Fruit fly (Drosophila melanogaster) whole organism, prepupa: ENCODE measurements around the gene piwi.

ENCODE experiments used
- Blimp-1 ChIP-seq: fragments of 200-800 bp; sonication (Bioruptor generic); optimal IDR thresholded peaks from 3 replicates; lab custom pipeline; 2017; ENCODE audit warnings: missing biosample characterization, missing genetic modification characterization, mild to moderate bottlenecking, moderate library complexity, missing genetic modification reagents
- CG10631 ChIP-seq: fragments of 200-800 bp; sonication (Bioruptor generic); optimal IDR thresholded peaks from 2 replicates; lab custom pipeline; 2016; ENCODE audit warnings: missing biosample characterization, missing genetic modification characterization
- CG10669 ChIP-seq: fragments of 200-800 bp; sonication (Bioruptor generic); optimal IDR thresholded peaks from 3 replicates; lab custom pipeline; 2018; ENCODE audit warnings: missing biosample characterization, mild to moderate bottlenecking, missing genetic modification characterization, moderate library complexity
- CG11294 ChIP-seq: fragments of 200-800 bp; sonication (Bioruptor generic); IDR thresholded peaks from 2 replicates; pipeline ENCODE4 v1.3.6; 2022; ENCODE audit warnings: missing biosample characterization, missing genetic modification characterization
- CG11762 ChIP-seq: fragments of 200-800 bp; sonication (Bioruptor generic); optimal IDR thresholded peaks from 3 replicates; lab custom pipeline; 2016; ENCODE audit warnings: missing biosample characterization, missing genetic modification characterization; ENCODE audit not compliant: insufficient read depth
- CG15336 ChIP-seq: fragments of 200-800 bp; sonication (Bioruptor generic); IDR thresholded peaks from 2 replicates; pipeline ENCODE4 v1.3.6; 2022; ENCODE audit warnings: missing biosample characterization, missing genetic modification characterization
- CG1621 ChIP-seq: fragments of 200-800 bp; sonication (Bioruptor generic); optimal IDR thresholded peaks from 3 replicates; lab custom pipeline; 2018; ENCODE audit warnings: missing biosample characterization, mild to moderate bottlenecking, missing genetic modification characterization
- CG16779 ChIP-seq: fragments of 200-800 bp; sonication (Bioruptor generic); optimal IDR thresholded peaks from 3 replicates; lab custom pipeline; 2017; ENCODE audit warnings: missing biosample characterization, mild to moderate bottlenecking, missing genetic modification characterization
- CG32006 ChIP-seq: fragments of 200-800 bp; sonication (Bioruptor generic); optimal IDR thresholded peaks from 3 replicates; lab custom pipeline; 2017; ENCODE audit warnings: missing biosample characterization, mild to moderate bottlenecking, missing genetic modification characterization
- CG34406 ChIP-seq: fragments of 200-800 bp; sonication (Bioruptor generic); optimal IDR thresholded peaks from 3 replicates; lab custom pipeline; 2016; ENCODE audit warnings: missing biosample characterization, missing genetic modification characterization
- CG3919 ChIP-seq: fragments of 200-800 bp; sonication (Bioruptor generic); optimal IDR thresholded peaks from 3 replicates; lab custom pipeline; 2016; ENCODE audit warnings: missing biosample characterization, missing genetic modification characterization
- CG6163 ChIP-seq: fragments of 200-800 bp; sonication (Bioruptor generic); IDR thresholded peaks from 3 replicates; pipeline ENCODE4 v1.3.6; 2022; ENCODE audit warnings: missing biosample characterization, missing genetic modification characterization
- CG6276 ChIP-seq: fragments of 200-800 bp; sonication (Bioruptor generic); optimal IDR thresholded peaks from 2 replicates; lab custom pipeline; 2017; ENCODE audit warnings: missing biosample characterization, mild to moderate bottlenecking, missing genetic modification characterization
- CG6808 ChIP-seq: fragments of 200-800 bp; sonication (Bioruptor generic); optimal IDR thresholded peaks from 3 replicates; lab custom pipeline; 2017; ENCODE audit warnings: missing biosample characterization, missing genetic modification characterization, mild to moderate bottlenecking, moderate library complexity, missing genetic modification reagents
- CG6854 ChIP-seq: fragments of 200-800 bp; sonication (Bioruptor generic); optimal IDR thresholded peaks from 2 replicates; lab custom pipeline; 2017; ENCODE audit warnings: missing biosample characterization, mild to moderate bottlenecking, missing genetic modification characterization
- CG8119 ChIP-seq: fragments of 200-800 bp; sonication (Bioruptor generic); IDR thresholded peaks from 3 replicates; pipeline ENCODE4 v1.3.6; 2022; ENCODE audit warnings: missing biosample characterization, missing genetic modification characterization
- CG8319 ChIP-seq: fragments of 200-800 bp; sonication (Bioruptor generic); optimal IDR thresholded peaks from 3 replicates; lab custom pipeline; 2016; ENCODE audit warnings: missing biosample characterization, missing genetic modification characterization
- CG9139 ChIP-seq: fragments of 200-800 bp; sonication (Bioruptor generic); optimal IDR thresholded peaks from 3 replicates; lab custom pipeline; 2017; ENCODE audit warnings: missing biosample characterization, mild to moderate bottlenecking, missing genetic modification characterization
- Eip78C ChIP-seq: fragments of 200-800 bp; sonication (Bioruptor generic); peaks from one replicate; lab custom pipeline; 2016; ENCODE audit warnings: missing biosample characterization, missing genetic modification characterization
- Eip93F ChIP-seq: fragments of 200-800 bp; sonication (Bioruptor generic); optimal IDR thresholded peaks from 2 replicates; lab custom pipeline; 2016; ENCODE audit warnings: missing biosample characterization, mild to moderate bottlenecking, missing genetic modification characterization
- Hr38 ChIP-seq: sonication (Bioruptor generic); optimal IDR thresholded peaks from 2 replicates; lab custom pipeline; 2016; ENCODE audit warnings: missing biosample characterization, missing genetic modification characterization
- Hr39 ChIP-seq: fragments of 200-800 bp; sonication (Bioruptor generic); optimal IDR thresholded peaks from 2 replicates; lab custom pipeline; 2016; ENCODE audit warnings: missing biosample characterization, missing genetic modification characterization
- Lpt ChIP-seq: fragments of 200-800 bp; sonication (Bioruptor generic); optimal IDR thresholded peaks from 3 replicates; lab custom pipeline; 2016; ENCODE audit warnings: missing biosample characterization, missing genetic modification characterization
- Met ChIP-seq: fragments of 200-800 bp; sonication (Bioruptor generic); optimal IDR thresholded peaks from 3 replicates; lab custom pipeline; 2016; ENCODE audit warnings: missing biosample characterization, missing genetic modification characterization
- OdsH ChIP-seq: fragments of 200-800 bp; sonication (Bioruptor generic); optimal IDR thresholded peaks from 3 replicates; lab custom pipeline; 2016; ENCODE audit warnings: missing biosample characterization, missing genetic modification characterization
- Smox ChIP-seq: fragments of 200-800 bp; sonication (Bioruptor generic); optimal IDR thresholded peaks from 3 replicates; lab custom pipeline; 2016; ENCODE audit warnings: missing biosample characterization, missing genetic modification characterization
- Sox102F ChIP-seq: fragments of 200-800 bp; sonication (Bioruptor generic); optimal IDR thresholded peaks from 2 replicates; lab custom pipeline; 2016; ENCODE audit warnings: missing biosample characterization, mild to moderate bottlenecking, missing genetic modification characterization
- Sox14 ChIP-seq: fragments of 200-800 bp; sonication (Bioruptor generic); optimal IDR thresholded peaks from 3 replicates; lab custom pipeline; 2016; ENCODE audit warnings: missing biosample characterization, missing genetic modification characterization
- achi ChIP-seq: fragments of 200-800 bp; sonication (Bioruptor generic); optimal IDR thresholded peaks from 3 replicates; lab custom pipeline; 2016; ENCODE audit warnings: missing biosample characterization, missing genetic modification characterization
- acj6 ChIP-seq: fragments of 200-800 bp; sonication (Bioruptor generic); optimal IDR thresholded peaks from 3 replicates; lab custom pipeline; 2016; ENCODE audit warnings: missing biosample characterization, missing genetic modification characterization
- cyc ChIP-seq: fragments of 200-800 bp; sonication (Bioruptor generic); optimal IDR thresholded peaks from 3 replicates; lab custom pipeline; 2016; ENCODE audit warnings: missing biosample characterization, missing genetic modification characterization
- dac ChIP-seq: fragments of 200-800 bp; sonication (Bioruptor generic); optimal IDR thresholded peaks from 2 replicates; lab custom pipeline; 2017; ENCODE audit warnings: missing biosample characterization, mild to moderate bottlenecking, missing genetic modification characterization
- dsx ChIP-seq: fragments of 200-800 bp; optimal IDR thresholded peaks from 3 replicates; lab custom pipeline; 2019; ENCODE audit warnings: missing biosample characterization, mild to moderate bottlenecking, missing genetic modification characterization, moderate library complexity; ENCODE audit not compliant: poor library complexity, severe bottlenecking
- eg ChIP-seq: fragments of 200-800 bp; sonication (Bioruptor generic); IDR thresholded peaks from 3 replicates; pipeline ENCODE4 v1.3.6; 2022; ENCODE audit warnings: missing biosample characterization, missing genetic modification characterization
- esn ChIP-seq: fragments of 200-800 bp; sonication (Bioruptor generic); optimal IDR thresholded peaks from 2 replicates; lab custom pipeline; 2016; ENCODE audit warnings: missing biosample characterization, mild to moderate bottlenecking, missing genetic modification characterization, moderate library complexity
- fd59A ChIP-seq: fragments of 200-800 bp; sonication (Bioruptor generic); optimal IDR thresholded peaks from 2 replicates; lab custom pipeline; 2017; ENCODE audit warnings: missing biosample characterization, mild to moderate bottlenecking, missing genetic modification characterization, missing genetic modification reagents
- fkh ChIP-seq: fragments of 200-800 bp; sonication (Bioruptor generic); optimal IDR thresholded peaks from 3 replicates; lab custom pipeline; 2017; ENCODE audit warnings: missing biosample characterization, mild to moderate bottlenecking, missing genetic modification characterization, moderate library complexity
- lz ChIP-seq: fragments of 200-800 bp; sonication (Bioruptor generic); optimal IDR thresholded peaks from 3 replicates; lab custom pipeline; 2016; ENCODE audit warnings: missing biosample characterization, missing genetic modification characterization
- pdm3 ChIP-seq: fragments of 200-800 bp; sonication (Bioruptor generic); optimal IDR thresholded peaks from 3 replicates; lab custom pipeline; 2016; ENCODE audit warnings: missing biosample characterization, missing genetic modification characterization
- salr ChIP-seq, 2 experiments: fragments of 200-800 bp; sonication (Bioruptor generic); optimal IDR thresholded peaks; 3 replicates each; lab custom pipeline; 2016 to 2018; ENCODE audit warnings: missing biosample characterization in 2 of 2, missing genetic modification characterization in 2 of 2, mild to moderate bottlenecking in 1 of 2
- spab ChIP-seq: fragments of 200-800 bp; sonication (Bioruptor generic); optimal IDR thresholded peaks from 2 replicates; lab custom pipeline; 2017; ENCODE audit warnings: missing biosample characterization, mild to moderate bottlenecking, missing genetic modification characterization, missing genetic modification reagents
- ss ChIP-seq, 2 experiments: fragments of 200-800 bp; sonication (Bioruptor generic); optimal IDR thresholded peaks; 2 replicates in 1 of 2; 3 replicates in 1 of 2; lab custom pipeline; 2017 to 2018; ENCODE audit warnings: mild to moderate bottlenecking in 2 of 2, missing biosample characterization in 2 of 2, missing genetic modification characterization in 2 of 2, moderate library complexity in 1 of 2
- svp ChIP-seq: fragments of 200-800 bp; sonication (Bioruptor generic); peaks from one replicate; lab custom pipeline; 2016; ENCODE audit warnings: missing biosample characterization, missing genetic modification characterization
- topi ChIP-seq: fragments of 200-800 bp; sonication (Bioruptor generic); optimal IDR thresholded peaks from 3 replicates; lab custom pipeline; 2016; ENCODE audit warnings: missing biosample characterization, missing genetic modification characterization

Gene piwi

DNA sequence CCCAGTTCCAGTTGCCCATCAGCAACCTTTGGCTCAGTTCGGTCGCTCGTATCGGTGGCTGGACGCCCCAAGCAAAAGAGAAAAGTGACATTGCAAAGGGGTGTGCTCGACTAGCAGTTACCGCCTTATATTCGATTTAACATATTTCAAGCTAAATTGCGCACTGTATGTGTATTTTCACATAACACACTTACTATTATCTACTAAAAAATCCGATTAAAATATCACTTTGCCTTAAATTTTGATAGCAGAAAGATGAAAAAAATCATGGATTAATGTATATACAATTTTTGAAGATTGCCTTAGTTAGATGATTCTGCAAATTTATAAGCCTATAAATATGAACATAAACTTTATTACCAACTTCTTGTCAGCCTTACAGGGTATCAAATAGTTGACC, 34.4 kb upstream of the piwi start (continued):
- TF ChIP-seq CG3919 (peak; percentile 42), fkh (GFP tag; lab: Kevin White, UChicago) (no peak), svp (peak; percentile 80), acj6 (GFP tag; lab: Kevin White, UChicago) (peak; percentile 44), spab (peak; percentile 4), CG9139 (GFP tag; lab: Kevin White, UChicago) (no peak), Lpt (GFP tag; lab: Kevin White, UChicago) (no peak), OdsH (GFP tag; lab: Kevin White, UChicago) (peak; percentile 28), topi (peak; percentile 58), esn (GFP tag; lab: Kevin White, UChicago) (peak; percentile 59), Blimp-1 (GFP tag; lab: Kevin White, UChicago) (no peak), CG10669 (GFP tag; lab: Kevin White, UChicago) (no peak), Hr39 (GFP tag; lab: Kevin White, UChicago) (peak; percentile 39), CG6163 (GFP tag; lab: Robert Waterston, UW) (no peak), CG1621 (no peak), CG16779 (tag; lab: Kevin White, UChicago) (no peak), CG6276 (GFP tag; lab: Kevin White, UChicago) (no peak), CG11762 (GFP tag; lab: Kevin White, UChicago) (no peak), CG8119 (no peak), CG32006 (GFP tag; lab: Kevin White, UChicago) (peak; percentile 44), CG6854 (GFP tag; lab: Kevin White, UChicago) (no peak), CG11294 (GFP tag; lab: Robert Waterston, UW) (no peak), CG8319 (no peak), salr (GFP tag; optimal IDR thresholded peaks at IDR 0.05; lab: Kevin White, UChicago) (no peak), CG6808 (GFP tag; lab: Kevin White, UChicago) (peak; percentile 39), pdm3 (peak; percentile 25), achi (GFP tag; lab: Kevin White, UChicago) (peak; percentile 35), Eip93F (no peak), fd59A (GFP tag; lab: Kevin White, UChicago) (peak; percentile 19), Hr38 (no peak), eg (GFP tag; lab: Robert Waterston, UW) (no peak), ss (GFP tag; optimal IDR thresholded peaks at IDR 0.05; lab: Kevin White, UChicago) (no peak), Smox (GFP tag; lab: Kevin White, UChicago) (peak; percentile 53)

DNA sequence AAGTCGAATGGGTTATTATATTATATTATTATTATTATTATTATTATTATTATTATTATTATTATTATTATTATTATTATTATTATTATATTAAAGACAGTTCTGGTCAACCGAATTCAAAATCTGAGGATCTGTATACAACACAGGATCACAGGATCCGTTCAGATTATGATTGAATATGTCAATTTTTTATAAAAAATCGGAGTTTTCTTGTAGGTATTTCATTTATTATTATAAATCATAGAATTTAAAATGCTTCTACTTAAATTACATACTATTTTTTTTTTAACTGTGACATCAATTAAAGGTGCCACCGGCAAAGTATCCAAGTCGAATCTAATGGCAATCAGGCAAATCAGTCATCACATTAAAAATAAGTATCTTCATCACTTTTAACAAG, 29.5 kb upstream of the piwi start, which contains the start of gene CG14913:
Gene CG14913, plus strand, starts transcription at position 301 of the 400 bp plus-strand sequence.
- TF ChIP-seq CG6808 (GFP tag; lab: Kevin White, UChicago) (no peak), esn (GFP tag; lab: Kevin White, UChicago) (no peak)

DNA sequence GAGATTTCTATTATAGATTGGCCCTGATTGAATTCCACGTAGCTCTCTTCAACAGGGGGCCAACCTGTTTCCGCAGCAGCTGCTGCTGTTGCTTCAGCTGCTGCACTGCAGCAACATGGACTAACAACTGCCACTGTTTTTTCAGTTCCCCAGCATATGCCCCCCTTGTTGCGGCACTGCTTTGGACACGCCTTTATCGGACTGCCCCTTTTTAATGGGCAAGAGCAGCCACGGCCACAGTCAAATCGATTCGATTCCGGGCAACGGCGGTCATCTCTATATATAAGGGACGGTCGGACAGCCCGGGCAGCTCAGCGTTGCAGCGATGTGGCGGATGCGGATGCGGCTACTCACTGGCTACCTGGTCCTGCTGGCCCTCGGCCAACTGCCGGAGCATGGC, 28.1 kb upstream of the piwi start, which contains the start of gene Acp32CD:
Gene Acp32CD, plus strand, starts transcription at position 301 of the 400 bp plus-strand sequence.
- no peak for TF ChIP-seq lz (GFP tag; lab: Kevin White, UChicago)
- TF ChIP-seq CG6276 (GFP tag; lab: Kevin White, UChicago), result no peak
- TF ChIP-seq CG15336 (GFP tag; lab: Robert Waterston, UW), result no peak
- no peak for TF ChIP-seq Hr39 (GFP tag; lab: Kevin White, UChicago)

DNA sequence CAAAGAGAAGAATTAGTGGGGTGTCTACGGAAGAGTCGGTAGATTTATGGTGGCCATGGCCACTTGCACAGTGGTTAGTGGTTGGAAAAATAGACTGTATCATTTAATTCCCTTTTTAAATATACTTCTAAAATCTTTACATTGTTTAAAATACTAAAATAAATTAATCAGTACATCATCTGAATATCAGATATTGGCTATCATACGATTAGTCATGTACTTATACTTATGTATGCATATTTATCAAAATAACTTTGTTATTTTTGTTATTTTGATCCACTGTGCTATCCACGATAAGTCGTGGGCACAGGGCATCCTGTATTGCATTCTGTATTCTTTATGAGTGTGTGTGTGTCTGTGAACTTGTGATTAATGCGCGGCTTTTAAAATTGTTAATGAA, 27.5 kb upstream of the piwi start:
- TF ChIP-seq CG10631 (peak; percentile 60), CG6808 (GFP tag; lab: Kevin White, UChicago) (peak; percentile 69), spab (peak; percentile 37), eg (GFP tag; lab: Robert Waterston, UW) (no peak), CG32006 (GFP tag; lab: Kevin White, UChicago) (peak; percentile 75), Hr38 (no peak), fd59A (GFP tag; lab: Kevin White, UChicago) (peak; percentile 21), CG34406 (GFP tag; lab: Kevin White, UChicago) (peak; percentile 48), topi (peak; percentile 24), Eip78C (GFP tag; lab: Kevin White, UChicago) (peak; percentile 86), lz (GFP tag; lab: Kevin White, UChicago) (no peak), Hr39 (GFP tag; lab: Kevin White, UChicago) (no peak), CG8119 (peak; percentile 64; the same call in 2 of the 3 replicates), cyc (GFP tag; lab: Kevin White, UChicago) (no peak), ss (GFP tag; optimal IDR thresholded peaks at IDR 0.05; lab: Kevin White, UChicago) (peak; percentile 37 to 42), Sox14 (GFP tag; lab: Kevin White, UChicago) (peak; percentile 35), CG9139 (GFP tag; lab: Kevin White, UChicago) (no peak), Sox102F (GFP tag; lab: Kevin White, UChicago) (no peak), CG15336 (GFP tag; lab: Robert Waterston, UW) (peak; percentile 60), dsx (GFP tag; lab: Kevin White, UChicago) (peak; percentile 46), Met (GFP tag; lab: Kevin White, UChicago) (peak; percentile 51), svp (no peak), CG3919 (peak; percentile 20), dac (no peak)
